Worm (Caenorhabditis elegans) whole organism, L4 larva: ENCODE data around the gene Y116A8C.27.
A peak's percentile ranks its signal among the peaks of the same experiment; 100 is the strongest.

Experiments
- F10B5.3 ChIP-seq: sonication (generic microtip); optimal IDR thresholded peaks from 2 replicates; lab custom pipeline; 2016; ENCODE audit warnings: mild to moderate bottlenecking, missing genetic modification characterization, missing compliant biosample characterization
- F26F4.8 ChIP-seq: fragments of 200-800 bp; sonication (Bioruptor generic); conservative IDR thresholded peaks from 2 replicates; pipeline ENCODE4 v1.3.6; 2022; ENCODE audit warnings: missing genetic modification characterization, missing compliant biosample characterization
- F37D6.2 ChIP-seq: sonication (generic microtip); optimal IDR thresholded peaks from 2 replicates; lab custom pipeline; 2016; ENCODE audit warnings: mild to moderate bottlenecking, missing genetic modification characterization, missing compliant biosample characterization
- F44E2.7 ChIP-seq: fragments of 200-800 bp; sonication (Bioruptor generic); IDR thresholded peaks from 2 replicates; pipeline ENCODE4 v2.1.2; 2022; ENCODE audit warnings: missing genetic modification characterization, missing compliant biosample characterization
- F49E8.2 ChIP-seq: sonication (generic microtip); optimal IDR thresholded peaks from 2 replicates; lab custom pipeline; 2016; ENCODE audit warnings: missing compliant biosample characterization, mild to moderate bottlenecking, missing genetic modification characterization, borderline replicate concordance
- R02D3.7 ChIP-seq: fragments of 150-350 bp; sonication (generic microtip); optimal IDR thresholded peaks from 3 replicates; lab custom pipeline; 2014; ENCODE audit warnings: missing biosample characterization, missing genetic modification characterization
- T20F7.1 ChIP-seq: fragments of 200-800 bp; sonication (Bioruptor generic); optimal IDR thresholded peaks from 2 replicates; lab custom pipeline; 2018; ENCODE audit warnings: mild to moderate bottlenecking, missing genetic modification characterization, missing compliant biosample characterization
- T26A8.4 ChIP-seq: fragments of 200-800 bp; sonication (Bioruptor generic); IDR thresholded peaks from 2 replicates; pipeline ENCODE4 v1.3.6; 2022; ENCODE audit warnings: missing genetic modification characterization, missing compliant biosample characterization
- Y48G9A.11 ChIP-seq: fragments of 200-800 bp; sonication (Bioruptor generic); IDR thresholded peaks from 2 replicates; pipeline ENCODE4 v1.3.6; 2022; ENCODE audit warnings: missing genetic modification reagents, missing genetic modification characterization, missing compliant biosample characterization
- Y75B8A.6 ChIP-seq: fragments of 200-800 bp; sonication (Bioruptor generic); IDR thresholded peaks from 2 replicates; pipeline ENCODE4 v1.3.6; 2022; ENCODE audit warnings: missing genetic modification reagents, missing genetic modification characterization, missing compliant biosample characterization
- aha-1 ChIP-seq: fragments of 150-350 bp; peaks from one replicate; lab custom pipeline; 2014; ENCODE audit warnings: missing biosample characterization, missing genetic modification characterization
- ama-1 ChIP-seq: fragments of 150-350 bp; optimal IDR thresholded peaks from 2 replicates; lab custom pipeline; 2014; ENCODE audit warnings: inconsistent platforms, mixed read lengths
- attf-4 ChIP-seq: sonication (generic microtip); optimal IDR thresholded peaks from 3 replicates; lab custom pipeline; 2017; ENCODE audit warnings: missing biosample characterization, missing genetic modification characterization
- ceh-44 ChIP-seq: fragments of 200-800 bp; sonication (Bioruptor generic); IDR thresholded peaks from 2 replicates; pipeline ENCODE4 v1.3.6; 2022; ENCODE audit warnings: missing genetic modification reagents, missing genetic modification characterization, missing compliant biosample characterization
- ceh-82 ChIP-seq: sonication (generic microtip); optimal IDR thresholded peaks from 2 replicates; lab custom pipeline; 2017; ENCODE audit warnings: missing biosample characterization, missing genetic modification characterization
- daf-16 ChIP-seq, 3 experiments: sonication (generic microtip); optimal IDR thresholded peaks; 2 replicates each; lab custom pipeline; 2016 to 2017; ENCODE audit warnings: missing genetic modification characterization in 3 of 3, missing genetic modification reagents in 3 of 3, mild to moderate bottlenecking in 2 of 3, missing compliant biosample characterization in 2 of 3, missing biosample characterization in 1 of 3, moderate library complexity in 1 of 3
- dmd-6 ChIP-seq: fragments of 200-800 bp; sonication (Bioruptor generic); IDR thresholded peaks from 2 replicates; pipeline ENCODE4 v1.3.6; 2022; ENCODE audit warnings: missing genetic modification reagents, missing genetic modification characterization, missing compliant biosample characterization
- dpl-1 ChIP-seq: fragments of 150-350 bp; optimal IDR thresholded peaks from 2 replicates; lab custom pipeline; 2014; ENCODE audit warnings: missing biosample characterization, missing genetic modification reagents, missing genetic modification characterization
- dve-1 ChIP-seq: sonication (generic microtip); optimal IDR thresholded peaks from 2 replicates; lab custom pipeline; 2017; ENCODE audit warnings: antibody characterized with exemption, mild to moderate bottlenecking, missing genetic modification characterization, missing compliant biosample characterization; ENCODE audit not compliant: insufficient read depth
- egl-27 ChIP-seq: sonication (generic microtip); optimal IDR thresholded peaks from 3 replicates; lab custom pipeline; 2017; ENCODE audit warnings: missing biosample characterization, missing genetic modification reagents, missing genetic modification characterization
- fkh-10 ChIP-seq: fragments of 150-350 bp; optimal IDR thresholded peaks from 2 replicates; lab custom pipeline; 2014; ENCODE audit warnings: missing biosample characterization, missing genetic modification reagents, missing genetic modification characterization
- hlh-11 ChIP-seq: fragments of 200-800 bp; sonication (Bioruptor generic); optimal IDR thresholded peaks from 2 replicates; lab custom pipeline; 2018; ENCODE audit warnings: mild to moderate bottlenecking, missing genetic modification characterization, missing compliant biosample characterization
- hmg-1.1 ChIP-seq: fragments of 200-800 bp; sonication (Bioruptor generic); IDR thresholded peaks from 2 replicates; pipeline ENCODE4 v1.3.6; 2022; ENCODE audit warnings: missing genetic modification reagents, missing genetic modification characterization, missing compliant biosample characterization
- lim-7 ChIP-seq: fragments of 200-800 bp; sonication (Bioruptor generic); IDR thresholded peaks from 2 replicates; pipeline ENCODE4 v1.3.6; 2022; ENCODE audit warnings: missing genetic modification characterization, missing compliant biosample characterization
- lin-1 ChIP-seq: fragments of 200-800 bp; sonication (Bioruptor generic); IDR thresholded peaks from 2 replicates; pipeline ENCODE4 v1.3.6; 2022; ENCODE audit warnings: missing genetic modification reagents, missing genetic modification characterization, missing compliant biosample characterization
- lin-38 ChIP-seq: fragments of 200-800 bp; sonication (Bioruptor generic); IDR thresholded peaks from 2 replicates; pipeline ENCODE4 v1.3.6; 2022; ENCODE audit warnings: missing genetic modification reagents, missing genetic modification characterization, missing compliant biosample characterization
- lir-3 ChIP-seq: sonication (generic microtip); optimal IDR thresholded peaks from 2 replicates; lab custom pipeline; 2016; ENCODE audit warnings: mild to moderate bottlenecking, missing genetic modification characterization, missing compliant biosample characterization
- mep-1 ChIP-seq: fragments of 150-350 bp; sonication (generic microtip); optimal IDR thresholded peaks from 3 replicates; lab custom pipeline; 2014; ENCODE audit warnings: missing biosample characterization, missing genetic modification characterization
- nhr-102 ChIP-seq: sonication (generic microtip); optimal IDR thresholded peaks from 2 replicates; lab custom pipeline; 2016; ENCODE audit warnings: mild to moderate bottlenecking, missing genetic modification characterization, moderate library complexity, missing compliant biosample characterization
- nhr-11 ChIP-seq: fragments of 150-350 bp; optimal IDR thresholded peaks from 2 replicates; lab custom pipeline; 2014; ENCODE audit warnings: missing biosample characterization, missing genetic modification characterization
- nhr-41 ChIP-seq: fragments of 200-800 bp; sonication (Bioruptor generic); IDR thresholded peaks from 2 replicates; pipeline ENCODE4 v1.3.6; 2022; ENCODE audit warnings: missing genetic modification reagents, missing genetic modification characterization, missing compliant biosample characterization
- pha-4 ChIP-seq, 2 experiments: fragments of 150-350 bp in 1 of 2; fragments of 200-800 bp in 1 of 2; sonication (Bioruptor generic) in 1 of 2; IDR thresholded peaks in 1 of 2; optimal IDR thresholded peaks in 1 of 2; 2 replicates each; pipeline versions ENCODE4 v1.3.6 to Lab custom; 2014 to 2022; ENCODE audit warnings: missing genetic modification characterization in 2 of 2, missing genetic modification reagents in 2 of 2, missing biosample characterization in 1 of 2, missing compliant biosample characterization in 1 of 2
- php-3 ChIP-seq: fragments of 200-800 bp; sonication (Bioruptor generic); IDR thresholded peaks from 2 replicates; pipeline ENCODE4 v1.3.6; 2022; ENCODE audit warnings: missing genetic modification reagents, missing genetic modification characterization, missing compliant biosample characterization
- pqm-1 ChIP-seq: sonication (generic microtip); optimal IDR thresholded peaks from 2 replicates; lab custom pipeline; 2017; ENCODE audit warnings: missing biosample characterization, missing genetic modification characterization
- rbr-2 ChIP-seq: sonication (generic microtip); optimal IDR thresholded peaks from 2 replicates; lab custom pipeline; 2016; ENCODE audit warnings: missing genotype, missing genetic modification characterization, missing compliant biosample characterization
- saeg-2 ChIP-seq: fragments of 200-800 bp; sonication (Bioruptor generic); IDR thresholded peaks from 2 replicates; pipeline ENCODE4 v1.3.6; 2022; ENCODE audit warnings: missing genetic modification reagents, missing genetic modification characterization, missing compliant biosample characterization
- set-16 ChIP-seq: fragments of 200-800 bp; sonication (Bioruptor generic); IDR thresholded peaks from 2 replicates; pipeline ENCODE4 v1.3.6; 2022; ENCODE audit warnings: missing genetic modification reagents, missing genetic modification characterization, missing compliant biosample characterization
- snpc-1.2 ChIP-seq: fragments of 200-800 bp; sonication (Bioruptor generic); IDR thresholded peaks from 2 replicates; pipeline ENCODE4 v1.3.6; 2022; ENCODE audit warnings: missing genetic modification reagents, missing genetic modification characterization, missing compliant biosample characterization
- spr-1 ChIP-seq: sonication (generic microtip); optimal IDR thresholded peaks from 2 replicates; lab custom pipeline; 2016; ENCODE audit warnings: mild to moderate bottlenecking, missing genetic modification characterization, missing compliant biosample characterization
- tag-97 ChIP-seq: fragments of 200-800 bp; sonication (Bioruptor generic); IDR thresholded peaks from 2 replicates; pipeline ENCODE4 v1.3.6; 2022; ENCODE audit warnings: missing genetic modification characterization, missing compliant biosample characterization
- unc-130 ChIP-seq: sonication (generic microtip); optimal IDR thresholded peaks from 2 replicates; lab custom pipeline; 2016; ENCODE audit warnings: missing genetic modification reagents, missing genetic modification characterization, missing compliant biosample characterization
- unc-62 ChIP-seq, 3 experiments: fragments of 150-350 bp in 1 of 3; sonication (generic microtip); optimal IDR thresholded peaks in 2 of 3; peaks in 1 of 3; 1 replicate in 1 of 3; 2 replicates in 2 of 3; lab custom pipeline; 2014 to 2017; ENCODE audit warnings: missing biosample characterization in 3 of 3, missing genetic modification characterization in 3 of 3, missing genetic modification reagents in 3 of 3, missing genotype in 1 of 3
- zag-1 ChIP-seq: fragments of 150-350 bp; optimal IDR thresholded peaks from 2 replicates; lab custom pipeline; 2014; ENCODE audit warnings: missing biosample characterization, missing genetic modification characterization
- zip-2 ChIP-seq: fragments of 150-350 bp; optimal IDR thresholded peaks from 2 replicates; lab custom pipeline; 2014; ENCODE audit warnings: missing biosample characterization, missing genetic modification characterization

Y116A8C.27 gene

DNA sequence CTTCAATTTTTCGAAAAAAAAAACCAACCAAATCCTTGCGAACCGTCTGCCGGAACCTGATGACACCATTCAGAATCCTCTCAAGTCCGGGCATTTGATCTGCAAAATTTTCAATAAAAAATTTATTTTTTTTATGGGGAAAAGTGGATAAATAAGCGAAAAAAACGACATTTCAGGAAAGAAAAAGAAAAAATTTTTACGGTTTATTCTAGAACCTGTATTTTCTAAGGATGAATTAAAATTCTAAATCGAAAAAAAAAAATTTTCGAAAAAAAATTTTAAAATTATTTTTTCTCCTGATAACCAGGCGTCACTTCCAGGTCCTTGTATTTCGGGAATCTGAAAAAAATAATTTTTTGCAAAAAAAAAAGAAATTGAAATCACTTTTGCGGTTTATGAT lies 4.1 kb upstream of the Y116A8C.27 start, which contains the start of gene bca-2:
Gene bca-2, minus strand, starts transcription at position 101 of the 400 bp plus-strand sequence.
- TF ChIP-seq zip-2 (tag; lab: Kevin White, UChicago) = no peak
- no peak for TF ChIP-seq Y48G9A.11
- no peak for TF ChIP-seq lim-7 (GFP tag; lab: Robert Waterston, UW)
- no peak for TF ChIP-seq F37D6.2 (tag; lab: Kevin White, UChicago)
- TF ChIP-seq F44E2.7 (GFP tag; lab: Robert Waterston, UW) = no peak
- no peak for TF ChIP-seq rbr-2 (tag; lab: Kevin White, UChicago)
- no peak for TF ChIP-seq egl-27 (tag; lab: Kevin White, UChicago)
- no peak for TF ChIP-seq attf-4
- TF ChIP-seq fkh-10 (GFP tag; lab: Kevin White, UChicago) = no peak
- TF ChIP-seq php-3 (GFP tag; lab: Robert Waterston, UW) = no peak
- no peak for TF ChIP-seq Y75B8A.6 (GFP tag; lab: Robert Waterston, UW)
- no peak for TF ChIP-seq lin-1 (GFP tag; lab: Robert Waterston, UW)
- no peak for TF ChIP-seq dpl-1 (GFP tag; lab: Kevin White, UChicago)
- no peak for TF ChIP-seq T26A8.4 (GFP tag; lab: Robert Waterston, UW)
- TF ChIP-seq lin-38 (GFP tag; lab: Robert Waterston, UW) = no peak
- TF ChIP-seq set-16 (GFP tag; lab: Robert Waterston, UW) = no peak
- TF ChIP-seq F26F4.8 (GFP tag; lab: Robert Waterston, UW) = no peak
- no peak for TF ChIP-seq saeg-2 (GFP tag; lab: Robert Waterston, UW)
- no peak for TF ChIP-seq unc-62 (GFP tag; optimal IDR thresholded peaks at IDR 0.05 in 1 of 2; lab: Kevin White, UChicago)
- no peak for TF ChIP-seq unc-62 (tag; optimal IDR thresholded peaks at IDR 0.05; lab: Kevin White, UChicago)

- TF ChIP-seq nhr-41 (GFP tag; lab: Robert Waterston, UW) (no peak), pqm-1 (no peak), snpc-1.2 (GFP tag; lab: Robert Waterston, UW) (0 out of 2 replicates have a peak, but pooled peaks have one; percentile 17), F10B5.3 (tag; lab: Kevin White, UChicago) (no peak), R02D3.7 (tag; lab: Kevin White, UChicago) (no peak), aha-1 (tag; lab: Kevin White, UChicago) (peak; percentile 48)
These were observed 3.0 kb upstream of the Y116A8C.27 start for ce11 chrIV:17099113-17099512.

DNA sequence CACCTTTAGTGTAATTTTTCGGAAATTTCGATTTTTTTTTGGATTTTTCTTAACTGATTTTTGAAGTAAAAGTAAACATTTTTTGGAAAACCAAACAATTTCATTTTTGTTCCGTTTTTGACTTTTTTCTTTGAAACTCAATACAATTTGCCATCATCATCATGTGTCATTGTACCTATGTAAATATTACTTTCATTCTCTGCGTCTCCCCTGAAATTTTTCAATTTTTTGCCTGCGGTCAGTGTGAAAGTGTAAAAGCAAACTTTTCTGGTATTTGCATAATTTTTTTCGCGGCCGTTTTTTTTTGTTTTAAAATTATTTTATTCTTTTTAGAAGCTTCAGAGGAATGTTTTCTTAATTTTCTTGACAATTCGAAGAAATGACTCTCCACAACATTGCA lies 2.4 kb downstream of the Y116A8C.27 start, which contains the start of gene Y116A8C.29:
Gene Y116A8C.29, plus strand, starts transcription at position 328 of the 400 bp plus-strand sequence.
- TF ChIP-seq spr-1 (tag; lab: Kevin White, UChicago) (no peak), egl-27 (tag; lab: Kevin White, UChicago) (no peak), pha-4 (GFP tag; IDR thresholded peaks at IDR 0.05; lab: Robert Waterston, UW) (no peak), pha-4 (tag; optimal IDR thresholded peaks at IDR 0.05; lab: Kevin White, UChicago) (peak; percentile 27), tag-97 (GFP tag; lab: Robert Waterston, UW) (no peak), set-16 (GFP tag; lab: Robert Waterston, UW) (no peak), unc-62 (GFP tag; optimal IDR thresholded peaks at IDR 0.05 in 1 of 2; lab: Kevin White, UChicago) (peak in 1 of 2 experiments; percentile 25), unc-62 (tag; optimal IDR thresholded peaks at IDR 0.05; lab: Kevin White, UChicago) (no peak), dve-1 (peak; percentile 14)

- no peak for TF ChIP-seq ceh-44 (GFP tag; lab: Robert Waterston, UW)
- TF ChIP-seq pqm-1 = no peak
- TF ChIP-seq hmg-1.1 (GFP tag; lab: Robert Waterston, UW) = no peak
- 0 out of 2 replicates have a peak, but pooled peaks have one; percentile 27 for TF ChIP-seq T26A8.4 (GFP tag; lab: Robert Waterston, UW)
- TF ChIP-seq T20F7.1 = no peak
- no peak for TF ChIP-seq hlh-11 (tag; lab: Kevin White, UChicago)
- peak; percentile 56 for TF ChIP-seq unc-130
- no peak for TF ChIP-seq mep-1
- no peak for TF ChIP-seq zag-1 (tag; lab: Kevin White, UChicago)
- TF ChIP-seq lir-3 (tag; lab: Kevin White, UChicago) = no peak
- peak; percentile 73 for TF ChIP-seq lin-38 (GFP tag; lab: Robert Waterston, UW)
- TF ChIP-seq dmd-6 (GFP tag; lab: Robert Waterston, UW) = no peak
- peak; percentile 9 for TF ChIP-seq rbr-2 (tag; lab: Kevin White, UChicago)
- peak; percentile 79 for TF ChIP-seq F49E8.2 (tag; lab: Kevin White, UChicago)
- TF ChIP-seq daf-16 (GFP tag; optimal IDR thresholded peaks at IDR 0.05; lab: Kevin White, UChicago) = no peak
- TF ChIP-seq daf-16 (tag; optimal IDR thresholded peaks at IDR 0.05; lab: Kevin White, UChicago) = peak; percentile 27
- no peak for TF ChIP-seq ceh-82 (tag; lab: Kevin White, UChicago)
- TF ChIP-seq ama-1 (lab: Kevin White, UChicago) = peak; percentile 84
- TF ChIP-seq lim-7 (GFP tag; lab: Robert Waterston, UW) = no peak
- TF ChIP-seq nhr-11 (tag; lab: Kevin White, UChicago) = no peak
- no peak for TF ChIP-seq egl-27 (tag; lab: Kevin White, UChicago)
- TF ChIP-seq nhr-102 (tag; lab: Kevin White, UChicago) = no peak
These were observed 7.2 kb downstream of the Y116A8C.27 start, which contains the start of gene Y116A8C.43 for ce11 chrIV:17088849-17089248. TSS of gene Y116A8C.43 (plus strand) at chrIV:17088851.
